Fruit fly (Drosophila melanogaster): ENCODE data around the gene Trm7-34.

Gene Trm7-34

DNA sequence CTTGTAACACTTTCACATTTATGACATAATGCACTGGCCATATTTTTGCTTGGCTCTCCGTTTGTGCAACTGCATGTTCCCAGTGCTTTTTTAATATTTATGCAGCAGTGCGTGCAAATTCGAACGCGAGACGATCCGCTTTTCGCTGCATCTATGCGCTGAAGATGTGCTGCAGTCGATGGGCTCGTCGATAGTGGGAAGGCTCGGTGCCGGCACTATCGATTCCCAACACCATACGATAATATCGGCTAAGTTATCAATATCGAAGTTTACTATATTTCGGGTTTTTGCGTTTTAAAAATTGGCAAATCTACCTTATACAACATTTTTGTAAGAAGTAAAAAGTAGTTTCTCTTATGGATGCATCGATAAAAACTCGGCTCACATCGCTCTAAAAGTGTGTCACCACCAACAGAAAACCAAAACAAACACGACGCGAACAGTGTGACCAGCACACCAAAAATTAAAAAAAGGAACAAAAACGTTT, 36.0 kb downstream of the Trm7-34 start, which contains the start of gene RhoGAP93B (continued):
- TF ChIP-seq cyc (GFP tag; optimal IDR thresholded peaks at IDR 0.05) (peak; percentile 77), CG11762 (GFP tag; optimal IDR thresholded peaks at IDR 0.05; ENCODE audit: insufficient read depth) (no peak), Eip78C (GFP tag) (peak; percentile 88), CG7368 (GFP tag; optimal IDR thresholded peaks at IDR 0.05) (peak; percentile 71), lz (GFP tag; optimal IDR thresholded peaks at IDR 0.05) (peak; percentile 84), CG15336 (GFP tag; IDR thresholded peaks at IDR 0.05) (peak; percentile 73), CG34406 (GFP tag; optimal IDR thresholded peaks at IDR 0.05) (no peak), CG31627 (GFP tag; optimal IDR thresholded peaks at IDR 0.05) (peak; percentile 82), CG6854 (GFP tag; optimal IDR thresholded peaks at IDR 0.05) (peak; percentile 34), esn (GFP tag; optimal IDR thresholded peaks at IDR 0.05) (peak; percentile 90), CG3919 (GFP tag; optimal IDR thresholded peaks at IDR 0.05) (peak; percentile 74), CG32006 (GFP tag; optimal IDR thresholded peaks at IDR 0.05) (peak; percentile 84), net (GFP tag; optimal IDR thresholded peaks at IDR 0.05) (peak; percentile 37), salr (GFP tag; optimal IDR thresholded peaks at IDR 0.05) (peak; percentile 49 to 56), Sox14 (GFP tag; optimal IDR thresholded peaks at IDR 0.05) (peak; percentile 88)

DNA sequence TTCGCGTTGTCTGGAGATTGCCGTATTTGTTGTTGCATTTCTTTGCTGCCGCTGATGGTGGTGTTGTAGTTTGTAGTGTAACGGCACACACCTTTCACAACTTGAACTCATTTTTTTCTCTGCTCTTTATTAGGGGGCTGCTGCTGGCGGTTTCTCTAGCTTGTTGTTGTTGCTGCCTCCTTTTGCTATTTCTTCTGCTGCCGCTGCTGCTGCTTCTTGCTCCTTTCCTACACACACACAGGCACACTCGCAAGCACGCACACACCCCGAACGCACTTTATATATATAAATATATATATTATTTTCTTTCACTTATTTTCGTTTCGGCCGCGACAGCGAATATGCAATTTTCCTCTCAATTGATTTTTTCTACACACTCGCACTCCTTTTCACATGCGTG, 36.5 kb downstream of the Trm7-34 start:
- no peak for TF ChIP-seq cyc (GFP tag; optimal IDR thresholded peaks at IDR 0.05)
- no peak for TF ChIP-seq CG1621 (tag; optimal IDR thresholded peaks at IDR 0.05)
- no peak for TF ChIP-seq CG9139 (GFP tag; optimal IDR thresholded peaks at IDR 0.05)
- no peak for TF ChIP-seq CG8119 (GFP tag; IDR thresholded peaks at IDR 0.05)
- no peak for TF ChIP-seq eg (GFP tag; IDR thresholded peaks at IDR 0.05)
- no peak for TF ChIP-seq CG15336 (GFP tag; IDR thresholded peaks at IDR 0.05)
- no peak for TF ChIP-seq CG11902 (GFP tag; optimal IDR thresholded peaks at IDR 0.05)
- TF ChIP-seq Blimp-1 (GFP tag; optimal IDR thresholded peaks at IDR 0.05) = no peak
- TF ChIP-seq Eip78C (GFP tag) = no peak
- no peak for TF ChIP-seq dac (GFP tag; optimal IDR thresholded peaks at IDR 0.05)
- no peak for TF ChIP-seq salr (GFP tag; optimal IDR thresholded peaks at IDR 0.05)
- no peak for TF ChIP-seq CG16779 (tag; optimal IDR thresholded peaks at IDR 0.05)
- no peak for TF ChIP-seq Hr4 (GFP tag; optimal IDR thresholded peaks at IDR 0.05)
- no peak for TF ChIP-seq Sox14 (GFP tag; optimal IDR thresholded peaks at IDR 0.05)

DNA sequence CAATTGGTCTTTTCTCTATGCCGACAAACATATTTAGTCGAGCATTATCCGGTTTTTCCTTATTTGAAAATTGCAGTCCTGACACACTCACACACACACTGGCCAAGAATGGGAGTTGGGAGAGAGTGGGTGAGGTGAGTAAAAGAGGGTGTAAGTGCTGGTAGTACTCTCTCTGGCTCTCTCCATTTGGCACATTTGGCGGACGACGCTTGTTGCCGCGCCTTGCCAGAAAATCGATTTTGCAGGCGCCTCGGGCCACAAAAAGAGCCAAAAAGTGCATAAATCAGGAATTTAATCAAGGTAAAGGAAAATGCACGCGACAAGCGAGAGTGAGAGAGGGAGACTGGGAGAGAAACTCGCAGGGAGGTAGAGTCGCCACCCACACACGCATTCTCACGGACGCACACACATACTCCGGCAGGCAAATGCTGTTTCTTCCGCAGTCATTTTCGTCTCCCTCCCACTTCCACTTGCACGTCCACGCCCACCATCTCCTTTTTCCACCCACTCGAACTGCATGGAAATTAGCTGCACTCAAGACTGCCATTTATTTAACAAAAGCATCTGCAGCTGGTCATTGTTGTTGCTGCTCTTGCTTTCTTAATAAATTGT, 37.0 kb downstream of the Trm7-34 start:
- no peak for TF ChIP-seq CG6792 (GFP tag; optimal IDR thresholded peaks at IDR 0.05)
- TF ChIP-seq ss (GFP tag; optimal IDR thresholded peaks at IDR 0.05) = peak in 1 of 2 experiments; percentile 28
- TF ChIP-seq Blimp-1 (GFP tag; optimal IDR thresholded peaks at IDR 0.05) = peak; percentile 28
- TF ChIP-seq CG9139 (GFP tag; optimal IDR thresholded peaks at IDR 0.05) = no peak
- TF ChIP-seq Ets96B (tag; optimal IDR thresholded peaks at IDR 0.05) = no peak
- TF ChIP-seq fd85E (GFP tag; optimal IDR thresholded peaks at IDR 0.05) = no peak
- TF ChIP-seq Eip93F (GFP tag; optimal IDR thresholded peaks at IDR 0.05) = no peak
- TF ChIP-seq CG6854 (GFP tag; optimal IDR thresholded peaks at IDR 0.05) = peak; percentile 29
- TF ChIP-seq esn (GFP tag; optimal IDR thresholded peaks at IDR 0.05) = no peak
- TF ChIP-seq CG11762 (GFP tag; optimal IDR thresholded peaks at IDR 0.05; ENCODE audit: insufficient read depth) = no peak
- no peak for TF ChIP-seq CG8319 (GFP tag; optimal IDR thresholded peaks at IDR 0.05)
- no peak for TF ChIP-seq salr (GFP tag; optimal IDR thresholded peaks at IDR 0.05)
- no peak for TF ChIP-seq Hr38 (GFP tag; optimal IDR thresholded peaks at IDR 0.05)
- no peak for TF ChIP-seq Sox102F (GFP tag; optimal IDR thresholded peaks at IDR 0.05)
- peak; percentile 39; the same call in 1 of the 2 replicates for TF ChIP-seq CG15336 (GFP tag; IDR thresholded peaks at IDR 0.05)
- TF ChIP-seq acj6 (GFP tag; optimal IDR thresholded peaks at IDR 0.05) = no peak
- TF ChIP-seq fd59A (GFP tag; optimal IDR thresholded peaks at IDR 0.05) = no peak
- TF ChIP-seq CG31627 (GFP tag; optimal IDR thresholded peaks at IDR 0.05) = no peak
- no peak for TF ChIP-seq eg (GFP tag; IDR thresholded peaks at IDR 0.05)
- no peak for TF ChIP-seq pdm3 (GFP tag; optimal IDR thresholded peaks at IDR 0.05)
- no peak for TF ChIP-seq dac (GFP tag; optimal IDR thresholded peaks at IDR 0.05)
- peak; percentile 2 for TF ChIP-seq Eip78C (GFP tag)
- TF ChIP-seq lz (GFP tag; optimal IDR thresholded peaks at IDR 0.05) = no peak
- TF ChIP-seq Met (GFP tag; optimal IDR thresholded peaks at IDR 0.05) = no peak

All from whole organism, prepupa.